Fruit fly (Drosophila melanogaster): ENCODE data around the gene CG13893.

DNA sequence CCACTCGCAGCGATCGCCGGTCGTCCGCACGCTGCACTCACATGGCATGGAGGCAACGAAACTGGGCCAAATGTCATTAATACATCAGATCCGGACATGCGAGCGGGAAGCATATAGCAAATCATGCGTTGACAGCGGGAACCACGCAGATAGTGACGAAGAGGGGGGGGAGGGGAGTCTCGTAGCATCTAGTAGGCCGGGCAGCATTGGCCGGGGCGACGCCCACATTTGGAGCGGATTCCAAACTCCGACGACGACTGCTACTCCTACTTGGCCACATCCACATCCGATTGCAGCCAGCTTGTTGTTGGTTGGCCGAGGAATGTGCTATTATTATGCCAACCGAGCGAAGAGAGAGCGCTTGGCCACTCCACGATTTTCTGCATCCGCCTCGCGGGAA, 31.7 kb upstream of the CG13893 start:
- no peak for TF ChIP-seq CG7045 (GFP tag; optimal IDR thresholded peaks at IDR 0.05)
- no peak for TF ChIP-seq CG5204 (GFP tag; optimal IDR thresholded peaks at IDR 0.05)
- no peak for TF ChIP-seq CG11617 (GFP tag; optimal IDR thresholded peaks at IDR 0.05)
- TF ChIP-seq cic (GFP tag; optimal IDR thresholded peaks at IDR 0.05), result no peak
- TF ChIP-seq Mnt (GFP tag; optimal IDR thresholded peaks at IDR 0.05), result no peak

Measured in whole organism, adult.